Worm (Caenorhabditis elegans): ENCODE data around the gene srt-23.

ce11 chrIV:741831-742230 lies 14.7 kb upstream of the srt-23 start:
- TF ChIP-seq ama-1 (optimal IDR thresholded peaks at IDR 0.05) = no peak
- no peak for TF ChIP-seq tbx-37 (GFP tag; conservative IDR thresholded peaks at IDR 0.05)
- TF ChIP-seq sea-1 (GFP tag; conservative IDR thresholded peaks at IDR 0.05) = no peak
- TF ChIP-seq hnd-1 (tag; optimal IDR thresholded peaks at IDR 0.05) = no peak
- no peak for TF ChIP-seq ets-7 (tag; optimal IDR thresholded peaks at IDR 0.05)
- no peak for TF ChIP-seq flt-1 (GFP tag; IDR thresholded peaks at IDR 0.05)
- TF ChIP-seq tra-4 (tag; optimal IDR thresholded peaks at IDR 0.05) = no peak

All from whole organism, early embryonic.